Worm (Caenorhabditis elegans): ENCODE data around the gene zchc-1A.

ce11 chrX:5209429-5209828 lies 35.3 kb downstream of the zchc-1A start:
- no peak for TF ChIP-seq nhr-237 (tag; optimal IDR thresholded peaks at IDR 0.05)
- TF ChIP-seq ces-1 (GFP tag; optimal IDR thresholded peaks at IDR 0.05) = no peak
- TF ChIP-seq ceh-28 (tag; optimal IDR thresholded peaks at IDR 0.05) = no peak
- TF ChIP-seq lsy-2 (tag; optimal IDR thresholded peaks at IDR 0.05) = peak in 1 of 2 experiments; percentile 2
- TF ChIP-seq unc-39 (tag; optimal IDR thresholded peaks at IDR 0.05) = no peak
- TF ChIP-seq T20F7.1 (GFP tag; optimal IDR thresholded peaks at IDR 0.05) = no peak
- no peak for TF ChIP-seq mep-1 (tag; optimal IDR thresholded peaks at IDR 0.05)
- TF ChIP-seq snpc-4 (tag; optimal IDR thresholded peaks at IDR 0.05) = no peak
- TF ChIP-seq pqm-1 (tag; optimal IDR thresholded peaks at IDR 0.05) = no peak
- no peak for TF ChIP-seq lin-13 (GFP tag; optimal IDR thresholded peaks at IDR 0.05)
- no peak for TF ChIP-seq duxl-1 (tag; optimal IDR thresholded peaks at IDR 0.05; ENCODE audit: poor library complexity)
- no peak for TF ChIP-seq lir-3 (tag; optimal IDR thresholded peaks at IDR 0.05)
- no peak for TF ChIP-seq nhr-25 (tag; optimal IDR thresholded peaks at IDR 0.05; ENCODE audit: borderline replicate concordance, insufficient read depth)
- TF ChIP-seq zip-11 (GFP tag; IDR thresholded peaks at IDR 0.05) = no peak
